Worm (Caenorhabditis elegans) whole organism, mixed stage, embryonic: ENCODE data around the gene Y54G11A.4.
A peak's percentile ranks its signal among the peaks of the same experiment; 100 is the strongest.

Experiments used
- M03D4.4 ChIP-seq: sonication (generic microtip); optimal IDR thresholded peaks from 2 replicates; lab custom pipeline; 2017; ENCODE audit warnings: mild to moderate bottlenecking, missing genetic modification characterization, missing compliant biosample characterization
- bed-3 ChIP-seq: fragments of 200-800 bp; sonication (Bioruptor generic); optimal IDR thresholded peaks from 3 replicates; lab custom pipeline; 2018; ENCODE audit warnings: mild to moderate bottlenecking, missing genetic modification characterization, moderate library complexity, missing compliant biosample characterization
- blmp-1 ChIP-seq: fragments of 150-350 bp; optimal IDR thresholded peaks from 2 replicates; lab custom pipeline; 2014; ENCODE audit warnings: missing biosample characterization, missing genetic modification characterization
- ceh-39 ChIP-seq: fragments of 150-350 bp; optimal IDR thresholded peaks from 2 replicates; lab custom pipeline; 2014; ENCODE audit warnings: missing biosample characterization, missing genetic modification characterization
- ceh-43 ChIP-seq: fragments of 200-800 bp; sonication (Bioruptor generic); optimal IDR thresholded peaks from 2 replicates; lab custom pipeline; 2018; ENCODE audit warnings: mild to moderate bottlenecking, missing genetic modification characterization, moderate library complexity, missing compliant biosample characterization
- ceh-83 ChIP-seq: fragments of 200-800 bp; sonication (Bioruptor generic); optimal IDR thresholded peaks from 2 replicates; lab custom pipeline; 2018; ENCODE audit warnings: mild to moderate bottlenecking, missing genetic modification characterization, missing compliant biosample characterization
- ces-1 ChIP-seq: fragments of 150-350 bp; optimal IDR thresholded peaks from 2 replicates; lab custom pipeline; 2014; ENCODE audit warnings: missing biosample characterization, missing genetic modification reagents, missing genetic modification characterization
- cnd-1 ChIP-seq: fragments of 200-800 bp; sonication (Bioruptor generic); optimal IDR thresholded peaks from 2 replicates; lab custom pipeline; 2018; ENCODE audit warnings: mild to moderate bottlenecking, missing genetic modification characterization, missing compliant biosample characterization
- drap-1 ChIP-seq: fragments of 200-800 bp; sonication (Bioruptor generic); optimal IDR thresholded peaks from 3 replicates; lab custom pipeline; 2018; ENCODE audit warnings: mild to moderate bottlenecking, missing genetic modification characterization, missing compliant biosample characterization
- elt-1 ChIP-seq: sonication (generic microtip); optimal IDR thresholded peaks from 2 replicates; lab custom pipeline; 2017; ENCODE audit warnings: missing genetic modification characterization, mild to moderate bottlenecking, missing compliant biosample characterization, antibody characterized with exemption, moderate library complexity, borderline replicate concordance; ENCODE audit not compliant: insufficient read depth
- elt-3 ChIP-seq: fragments of 150-350 bp; optimal IDR thresholded peaks from 2 replicates; lab custom pipeline; 2014; ENCODE audit warnings: missing biosample characterization, missing genetic modification characterization
- flh-1 ChIP-seq: fragments of 200-800 bp; sonication (Bioruptor generic); optimal IDR thresholded peaks from 2 replicates; lab custom pipeline; 2018; ENCODE audit warnings: mild to moderate bottlenecking, missing genetic modification characterization, moderate library complexity, missing compliant biosample characterization
- ham-2 ChIP-seq: fragments of 200-800 bp; sonication (Bioruptor generic); optimal IDR thresholded peaks from 2 replicates; lab custom pipeline; 2018; ENCODE audit warnings: mild to moderate bottlenecking, missing genetic modification characterization, missing compliant biosample characterization
- hlh-1 ChIP-seq: fragments of 150-350 bp; optimal IDR thresholded peaks from 2 replicates; lab custom pipeline; 2014; ENCODE audit warnings: missing biosample characterization, missing genetic modification reagents, missing genetic modification characterization
- lin-13 ChIP-seq: fragments of 150-350 bp; optimal IDR thresholded peaks from 2 replicates; lab custom pipeline; 2014; ENCODE audit warnings: missing biosample characterization, missing genetic modification characterization
- lin-32 ChIP-seq: fragments of 200-800 bp; sonication (Bioruptor generic); optimal IDR thresholded peaks from 2 replicates; lab custom pipeline; 2018; ENCODE audit warnings: mild to moderate bottlenecking, missing genetic modification characterization, missing compliant biosample characterization
- lsy-2 ChIP-seq: fragments of 150-350 bp; optimal IDR thresholded peaks from 2 replicates; lab custom pipeline; 2014; ENCODE audit warnings: missing biosample characterization, missing genetic modification characterization
- mab-5 ChIP-seq: fragments of 150-350 bp; optimal IDR thresholded peaks from 2 replicates; lab custom pipeline; 2014; ENCODE audit warnings: missing biosample characterization, missing genetic modification characterization
- mep-1 ChIP-seq: fragments of 150-350 bp; optimal IDR thresholded peaks from 2 replicates; lab custom pipeline; 2017; ENCODE audit warnings: missing biosample characterization, missing genetic modification reagents, missing genetic modification characterization, inconsistent platforms
- mls-2 ChIP-seq: sonication (generic microtip); optimal IDR thresholded peaks from 2 replicates; lab custom pipeline; 2016; ENCODE audit warnings: mild to moderate bottlenecking, missing genetic modification characterization, moderate library complexity, missing compliant biosample characterization
- nhr-12 ChIP-seq: fragments of 150-350 bp; optimal IDR thresholded peaks from 2 replicates; lab custom pipeline; 2014; ENCODE audit warnings: missing biosample characterization, missing genetic modification characterization
- nhr-2 ChIP-seq: fragments of 150-350 bp; optimal IDR thresholded peaks from 2 replicates; lab custom pipeline; 2014; ENCODE audit warnings: missing biosample characterization, missing genetic modification characterization
- nhr-237 ChIP-seq: fragments of 150-350 bp; optimal IDR thresholded peaks from 2 replicates; lab custom pipeline; 2014; ENCODE audit warnings: missing biosample characterization, missing genetic modification characterization
- nhr-28 ChIP-seq: fragments of 150-350 bp; optimal IDR thresholded peaks from 2 replicates; lab custom pipeline; 2014; ENCODE audit warnings: missing biosample characterization, missing genetic modification characterization
- nhr-76 ChIP-seq: sonication (generic microtip); optimal IDR thresholded peaks from 2 replicates; lab custom pipeline; 2017; ENCODE audit warnings: missing biosample characterization, missing genetic modification characterization
- pha-4 ChIP-seq: fragments of 150-350 bp; optimal IDR thresholded peaks from 2 replicates; lab custom pipeline; 2018; ENCODE audit warnings: missing biosample characterization, missing genetic modification reagents, missing genetic modification characterization
- sem-2 ChIP-seq: fragments of 200-800 bp; sonication (Bioruptor generic); optimal IDR thresholded peaks from 2 replicates; lab custom pipeline; 2018; ENCODE audit warnings: mild to moderate bottlenecking, missing genetic modification characterization, missing compliant biosample characterization
- snpc-4 ChIP-seq: fragments of 150-350 bp; optimal IDR thresholded peaks from 2 replicates; lab custom pipeline; 2014; ENCODE audit warnings: missing biosample characterization, missing genetic modification characterization
- sptf-1 ChIP-seq: sonication (generic microtip); optimal IDR thresholded peaks from 2 replicates; lab custom pipeline; 2017; ENCODE audit warnings: mild to moderate bottlenecking, missing genetic modification characterization, moderate library complexity, missing compliant biosample characterization
- tbx-8 ChIP-seq: fragments of 200-800 bp; sonication (Bioruptor generic); optimal IDR thresholded peaks from 2 replicates; lab custom pipeline; 2018; ENCODE audit warnings: mild to moderate bottlenecking, missing genetic modification characterization, moderate library complexity, missing compliant biosample characterization
- unc-120 ChIP-seq: sonication (generic microtip); optimal IDR thresholded peaks from 2 replicates; lab custom pipeline; 2017; ENCODE audit warnings: missing genetic modification characterization, missing compliant biosample characterization; ENCODE audit not compliant: poor library complexity, severe bottlenecking
- unc-39 ChIP-seq: fragments of 150-350 bp; optimal IDR thresholded peaks from 2 replicates; lab custom pipeline; 2014; ENCODE audit warnings: missing biosample characterization, missing genetic modification characterization
- unc-62 ChIP-seq: fragments of 150-350 bp; optimal IDR thresholded peaks from 2 replicates; lab custom pipeline; 2014; ENCODE audit warnings: missing biosample characterization, missing genetic modification reagents, missing genetic modification characterization
- zip-8 ChIP-seq: fragments of 150-350 bp; optimal IDR thresholded peaks from 2 replicates; lab custom pipeline; 2014; ENCODE audit warnings: missing biosample characterization, missing genetic modification characterization
- ztf-11 ChIP-seq: fragments of 150-350 bp; optimal IDR thresholded peaks from 2 replicates; lab custom pipeline; 2014; ENCODE audit warnings: missing biosample characterization, missing genetic modification characterization

Gene Y54G11A.4

ce11 chrII:14247748-14248502, 44.7 kb upstream of the Y54G11A.4 start:
- TF ChIP-seq mls-2 (tag; lab: Kevin White, UChicago) (peak; percentile 63), sptf-1 (tag; lab: Kevin White, UChicago) (peak; percentile 57), elt-1 (no peak), flh-1 (peak; percentile 14), M03D4.4 (tag; lab: Kevin White, UChicago) (no peak), unc-120 (tag; lab: Kevin White, UChicago) (no peak), elt-3 (tag; lab: Kevin White, UChicago) (no peak), mab-5 (no peak), lin-32 (GFP tag; lab: Kevin White, UChicago) (peak; percentile 95), ceh-83 (GFP tag; lab: Kevin White, UChicago) (peak; percentile 23), cnd-1 (peak; percentile 93), ceh-39 (no peak), pha-4 (no peak), zip-8 (tag; lab: Kevin White, UChicago) (no peak), ham-2 (GFP tag; lab: Kevin White, UChicago) (peak; percentile 35), ztf-11 (tag; lab: Kevin White, UChicago) (peak; percentile 70), nhr-2 (peak; percentile 76), tbx-8 (GFP tag; lab: Kevin White, UChicago) (no peak), nhr-28 (no peak), bed-3 (GFP tag; lab: Kevin White, UChicago) (no peak), nhr-12 (tag; lab: Kevin White, UChicago) (no peak), unc-39 (tag; lab: Kevin White, UChicago) (no peak), drap-1 (GFP tag; lab: Kevin White, UChicago) (no peak), snpc-4 (tag; lab: Kevin White, UChicago) (no peak), ceh-43 (GFP tag; lab: Kevin White, UChicago) (no peak), hlh-1 (tag; lab: Kevin White, UChicago) (peak; percentile 79), mep-1 (peak; percentile 60), blmp-1 (tag; lab: Kevin White, UChicago) (no peak), lsy-2 (tag; lab: Kevin White, UChicago) (no peak), nhr-237 (no peak), nhr-76 (tag; lab: Kevin White, UChicago) (no peak), ces-1 (GFP tag; lab: Kevin White, UChicago) (no peak), lin-13 (tag; lab: Kevin White, UChicago) (no peak), unc-62 (GFP tag; lab: Kevin White, UChicago) (peak; percentile 16), sem-2 (GFP tag; lab: Kevin White, UChicago) (peak; percentile 26)

- peak; percentile 14 for TF ChIP-seq pha-4
- peak; percentile 34 for TF ChIP-seq mep-1
- TF ChIP-seq nhr-76 (tag; lab: Kevin White, UChicago), result peak; percentile 22
- TF ChIP-seq mls-2 (tag; lab: Kevin White, UChicago), result no peak
- no peak for TF ChIP-seq flh-1
- TF ChIP-seq nhr-2, result no peak
- peak; percentile 17 for TF ChIP-seq lsy-2 (tag; lab: Kevin White, UChicago)
- TF ChIP-seq cnd-1, result peak; percentile 49
- peak; percentile 62 for TF ChIP-seq sem-2 (GFP tag; lab: Kevin White, UChicago)
- no peak for TF ChIP-seq zip-8 (tag; lab: Kevin White, UChicago)
- TF ChIP-seq ces-1 (GFP tag; lab: Kevin White, UChicago), result peak; percentile 31
- peak; percentile 49 for TF ChIP-seq ztf-11 (tag; lab: Kevin White, UChicago)
- TF ChIP-seq sptf-1 (tag; lab: Kevin White, UChicago), result peak; percentile 46
- peak; percentile 21 for TF ChIP-seq M03D4.4 (tag; lab: Kevin White, UChicago)
- no peak for TF ChIP-seq unc-39 (tag; lab: Kevin White, UChicago)
- TF ChIP-seq elt-1, result no peak
- TF ChIP-seq lin-32 (GFP tag; lab: Kevin White, UChicago), result peak; percentile 26
- peak; percentile 56 for TF ChIP-seq hlh-1 (tag; lab: Kevin White, UChicago)
- peak; percentile 27 for TF ChIP-seq drap-1 (GFP tag; lab: Kevin White, UChicago)
- no peak for TF ChIP-seq nhr-28
- TF ChIP-seq unc-120 (tag; lab: Kevin White, UChicago), result no peak
- no peak for TF ChIP-seq snpc-4 (tag; lab: Kevin White, UChicago)
- peak; percentile 36 for TF ChIP-seq ceh-83 (GFP tag; lab: Kevin White, UChicago)
- TF ChIP-seq lin-13 (tag; lab: Kevin White, UChicago), result peak; percentile 50
Measured at ce11 chrII:14249489-14249888, 43.1 kb upstream of the Y54G11A.4 start.
